Worm (Caenorhabditis elegans): ENCODE measurements around the gene tbb-4.
"Not testable (repeated sequence)": the region's sequence is repeated elsewhere in the genome, so short reads cannot be mapped to it uniquely, and the experiment has no call there.

tbb-4 gene

ce11 chrX:9460834-9461233 is 24.1 kb upstream of the tbb-4 start, which contains the start of gene ZK899.5:
ZK899.5 (minus strand) TSS chrX:9460934.
- TF ChIP-seq mdl-1, pax-3, lin-15B (tag; optimal IDR thresholded peaks at IDR 0.05): not testable (repeated sequence)

- peak; percentile 25 for TF ChIP-seq lin-14 (GFP tag; optimal IDR thresholded peaks at IDR 0.05)
- TF ChIP-seq efl-1 (optimal IDR thresholded peaks at IDR 0.05): no peak
- TF ChIP-seq efl-1 (GFP tag; optimal IDR thresholded peaks at IDR 0.05 in 1 of 2): no peak
- TF ChIP-seq nhr-85 (tag): peak; percentile 79
- no peak for TF ChIP-seq lin-35 (GFP tag; optimal IDR thresholded peaks at IDR 0.05)
- TF ChIP-seq blmp-1 (tag; optimal IDR thresholded peaks at IDR 0.05): peak; percentile 19
These were observed 21.4 kb upstream of the tbb-4 start, which contains the start of gene tba-8 for ce11 chrX:9458142-9458541. tba-8 (minus strand) TSS chrX:9458348.

- TF ChIP-seq hpl-2 (GFP tag; optimal IDR thresholded peaks at IDR 0.05) (no peak), nhr-85 (tag) (peak; percentile 8), nhr-47 (tag; optimal IDR thresholded peaks at IDR 0.05) (no peak)
These were observed 19.9 kb upstream of the tbb-4 start for ce11 chrX:9456579-9456978.

- TF ChIP-seq ces-1 (GFP tag; optimal IDR thresholded peaks at IDR 0.05) (no peak), jun-1 (tag; optimal IDR thresholded peaks at IDR 0.05) (no peak), zag-1 (tag; optimal IDR thresholded peaks at IDR 0.05) (no peak), ceh-63 (GFP tag; optimal IDR thresholded peaks at IDR 0.05) (no peak), nhr-11 (tag; optimal IDR thresholded peaks at IDR 0.05) (no peak), ztf-11 (tag; optimal IDR thresholded peaks at IDR 0.05) (no peak), elt-3 (tag; optimal IDR thresholded peaks at IDR 0.05) (no peak), snpc-4 (tag; optimal IDR thresholded peaks at IDR 0.05) (no peak)
These were observed 15.9 kb upstream of the tbb-4 start, which contains the start of gene ZK899.3 for ce11 chrX:9452483-9453198. ZK899.3 (plus strand) TSS chrX:9453148.

- TF ChIP-seq C16A3.4 (tag; optimal IDR thresholded peaks at IDR 0.05) (no peak), xbp-1 (tag; optimal IDR thresholded peaks at IDR 0.05) (no peak), lir-3 (tag; optimal IDR thresholded peaks at IDR 0.05; ENCODE audit: poor library complexity) (no peak), unc-86 (tag; optimal IDR thresholded peaks at IDR 0.05) (no peak), nhr-28 (tag; optimal IDR thresholded peaks at IDR 0.05) (no peak), elt-2 (tag; optimal IDR thresholded peaks at IDR 0.05) (no peak)
These were observed 15.3 kb upstream of the tbb-4 start, which contains the start of gene ZK899.2 for ce11 chrX:9451944-9452453. ZK899.2 (minus strand) TSS chrX:9451994.

ce11 chrX:9449330-9449729 is 12.6 kb upstream of the tbb-4 start, which contains the start of gene ZK899.7:
ZK899.7 (minus strand) TSS chrX:9449430.
- TF ChIP-seq lir-3 (tag; optimal IDR thresholded peaks at IDR 0.05; ENCODE audit: poor library complexity): no peak
- no peak for TF ChIP-seq unc-86 (tag; optimal IDR thresholded peaks at IDR 0.05)
- peak; percentile 31 for TF ChIP-seq fkh-8 (tag; optimal IDR thresholded peaks at IDR 0.05)
- TF ChIP-seq dsc-1 (tag; optimal IDR thresholded peaks at IDR 0.05): peak; percentile 15
- no peak for TF ChIP-seq lin-14 (GFP tag; optimal IDR thresholded peaks at IDR 0.05)
- TF ChIP-seq xbp-1 (tag; optimal IDR thresholded peaks at IDR 0.05): no peak
- no peak for TF ChIP-seq F16B12.6 (tag; optimal IDR thresholded peaks at IDR 0.05)
- no peak for TF ChIP-seq efl-1 (optimal IDR thresholded peaks at IDR 0.05)
- TF ChIP-seq efl-1 (GFP tag; optimal IDR thresholded peaks at IDR 0.05 in 1 of 2): peak in 1 of 2 experiments; percentile 78
- no peak for TF ChIP-seq egl-13 (tag; optimal IDR thresholded peaks at IDR 0.05)

Data from whole organism, L1 larva.